Worm (Caenorhabditis elegans) whole organism, L1 larva: Measurements from ENCODE around the gene T16G12.3.
A peak's percentile ranks its signal among the peaks of the same experiment; 100 is the strongest.

Experiments used
- C16A3.4 ChIP-seq: fragments of 150-350 bp; optimal IDR thresholded peaks from 2 replicates; lab custom pipeline; 2014; ENCODE audit warnings: missing biosample characterization, missing genetic modification characterization
- Y116A8C.19 ChIP-seq: sonication (generic microtip); optimal IDR thresholded peaks from 2 replicates; lab custom pipeline; 2016; ENCODE audit warnings: missing compliant biosample characterization, missing genetic modification characterization, borderline replicate concordance
- aly-2 ChIP-seq: fragments of 150-350 bp; optimal IDR thresholded peaks from 2 replicates; lab custom pipeline; 2014; ENCODE audit warnings: missing biosample characterization, missing genetic modification characterization
- ceh-63 ChIP-seq: fragments of 200-800 bp; sonication (Bioruptor generic); optimal IDR thresholded peaks from 2 replicates; lab custom pipeline; 2018; ENCODE audit warnings: mild to moderate bottlenecking, missing genetic modification characterization, missing compliant biosample characterization
- ceh-82 ChIP-seq, 3 experiments: fragments of 150-350 bp in 1 of 3; sonication (generic microtip) in 2 of 3; optimal IDR thresholded peaks; 2 replicates each; lab custom pipeline; 2014 to 2017; ENCODE audit warnings: missing biosample characterization in 3 of 3, missing genetic modification characterization in 3 of 3
- ceh-90 ChIP-seq: sonication (generic microtip); optimal IDR thresholded peaks from 2 replicates; lab custom pipeline; 2016; ENCODE audit warnings: missing genetic modification characterization, missing compliant biosample characterization
- ces-1 ChIP-seq: fragments of 150-350 bp; optimal IDR thresholded peaks from 2 replicates; lab custom pipeline; 2014; ENCODE audit warnings: missing biosample characterization, missing genetic modification reagents, missing genetic modification characterization
- dpl-1 ChIP-seq, 3 experiments: fragments of 150-350 bp in 2 of 3; sonication (generic microtip) in 1 of 3; optimal IDR thresholded peaks; 2 replicates each; lab custom pipeline; 2014 to 2017; ENCODE audit warnings: missing biosample characterization in 3 of 3, missing genetic modification characterization in 3 of 3, missing genetic modification reagents in 3 of 3
- dsc-1 ChIP-seq: sonication (generic microtip); optimal IDR thresholded peaks from 2 replicates; lab custom pipeline; 2016; ENCODE audit warnings: mild to moderate bottlenecking, missing genetic modification characterization, missing compliant biosample characterization
- efl-1 ChIP-seq, 4 experiments: fragments of 150-350 bp; optimal IDR thresholded peaks in 3 of 4; peaks in 1 of 4; 1 replicate in 1 of 4; 2 replicates in 3 of 4; lab custom pipeline; 2014; ENCODE audit warnings: missing biosample characterization in 2 of 4, missing genetic modification characterization in 2 of 4, missing genetic modification reagents in 2 of 4
- elt-2 ChIP-seq: sonication (generic microtip); optimal IDR thresholded peaks from 2 replicates; lab custom pipeline; 2016; ENCODE audit warnings: missing genetic modification characterization, mild to moderate bottlenecking, inconsistent platforms, missing compliant biosample characterization, missing genetic modification reagents
- fkh-4 ChIP-seq: sonication (generic microtip); optimal IDR thresholded peaks from 2 replicates; lab custom pipeline; 2016; ENCODE audit warnings: missing compliant biosample characterization, missing genetic modification characterization, borderline replicate concordance
- fos-1 ChIP-seq: fragments of 150-350 bp; optimal IDR thresholded peaks from 2 replicates; lab custom pipeline; 2014; ENCODE audit warnings: missing biosample characterization, missing genetic modification characterization
- grh-1 ChIP-seq: fragments of 200-800 bp; sonication (Bioruptor generic); IDR thresholded peaks from 2 replicates; pipeline ENCODE4 v1.3.6; 2022; ENCODE audit warnings: missing genetic modification reagents, missing genetic modification characterization, missing compliant biosample characterization
- hlh-17 ChIP-seq: fragments of 200-800 bp; sonication (Bioruptor generic); optimal IDR thresholded peaks from 2 replicates; lab custom pipeline; 2018; ENCODE audit warnings: missing genetic modification characterization, mild to moderate bottlenecking, missing compliant biosample characterization, moderate library complexity, borderline replicate concordance
- lsy-2 ChIP-seq, 2 experiments: fragments of 150-350 bp; optimal IDR thresholded peaks; 2 replicates each; lab custom pipeline; 2014; ENCODE audit warnings: missing biosample characterization in 2 of 2, missing genetic modification characterization in 2 of 2
- mab-9 ChIP-seq: fragments of 200-800 bp; sonication (Bioruptor generic); IDR thresholded peaks from 2 replicates; pipeline ENCODE4 v1.3.6; 2022; ENCODE audit warnings: missing genetic modification reagents, missing genetic modification characterization, missing compliant biosample characterization
- mef-2 ChIP-seq: fragments of 150-350 bp; optimal IDR thresholded peaks from 2 replicates; lab custom pipeline; 2014; ENCODE audit warnings: missing biosample characterization, missing genetic modification characterization
- nhr-19 ChIP-seq: fragments of 200-800 bp; sonication (Bioruptor generic); conservative IDR thresholded peaks from 2 replicates; pipeline ENCODE4 v1.3.6; 2022; ENCODE audit warnings: missing genetic modification characterization, missing compliant biosample characterization
- nhr-20 ChIP-seq: sonication (generic microtip); optimal IDR thresholded peaks from 2 replicates; lab custom pipeline; 2016; ENCODE audit warnings: mild to moderate bottlenecking, missing genetic modification characterization, missing compliant biosample characterization
- nhr-47 ChIP-seq: sonication (generic microtip); optimal IDR thresholded peaks from 2 replicates; lab custom pipeline; 2016; ENCODE audit warnings: mild to moderate bottlenecking, missing genetic modification characterization, moderate library complexity, missing compliant biosample characterization
- nhr-71 ChIP-seq: sonication (generic microtip); optimal IDR thresholded peaks from 2 replicates; lab custom pipeline; 2016; ENCODE audit warnings: mild to moderate bottlenecking, missing genetic modification characterization, moderate library complexity, missing compliant biosample characterization
- nhr-84 ChIP-seq: sonication (generic microtip); optimal IDR thresholded peaks from 2 replicates; lab custom pipeline; 2017; ENCODE audit warnings: missing biosample characterization, missing genetic modification characterization
- pag-3 ChIP-seq: sonication (generic microtip); optimal IDR thresholded peaks from 2 replicates; lab custom pipeline; 2017; ENCODE audit warnings: missing genetic modification characterization, mild to moderate bottlenecking, missing compliant biosample characterization, antibody characterized with exemption, borderline replicate concordance; ENCODE audit not compliant: insufficient read depth
- sup-37 ChIP-seq: fragments of 200-800 bp; sonication (Bioruptor generic); optimal IDR thresholded peaks from 2 replicates; lab custom pipeline; 2018; ENCODE audit warnings: mild to moderate bottlenecking, missing genetic modification characterization, missing compliant biosample characterization
- tlp-1 ChIP-seq: fragments of 150-350 bp; optimal IDR thresholded peaks from 2 replicates; lab custom pipeline; 2014; ENCODE audit warnings: missing biosample characterization, missing genetic modification characterization
- unc-62 ChIP-seq: fragments of 150-350 bp; optimal IDR thresholded peaks from 2 replicates; lab custom pipeline; 2014; ENCODE audit warnings: missing biosample characterization, missing genetic modification reagents, missing genetic modification characterization
- xbp-1 ChIP-seq: sonication (generic microtip); optimal IDR thresholded peaks from 2 replicates; lab custom pipeline; 2016; ENCODE audit warnings: missing genetic modification characterization, missing compliant biosample characterization
- zip-4 ChIP-seq: fragments of 200-800 bp; sonication (Bioruptor generic); optimal IDR thresholded peaks from 2 replicates; lab custom pipeline; 2018; ENCODE audit warnings: mild to moderate bottlenecking, missing genetic modification characterization, moderate library complexity, missing compliant biosample characterization

Gene T16G12.3

ce11 chrIII:10076042-10076441 is 25.6 kb downstream of the T16G12.3 start:
- no peak for TF ChIP-seq lsy-2 (tag; optimal IDR thresholded peaks at IDR 0.05; lab: Kevin White, UChicago)
- no peak for TF ChIP-seq pag-3 (tag; lab: Kevin White, UChicago)
- TF ChIP-seq dpl-1 (GFP tag; optimal IDR thresholded peaks at IDR 0.05; lab: Kevin White, UChicago), result peak in 1 of 3 experiments; percentile 8
- TF ChIP-seq nhr-20 (tag; lab: Kevin White, UChicago), result no peak
- TF ChIP-seq fkh-4, result no peak
- no peak for TF ChIP-seq C16A3.4 (tag; lab: Kevin White, UChicago)
- TF ChIP-seq efl-1 (optimal IDR thresholded peaks at IDR 0.05; lab: Kevin White, UChicago), result no peak
- TF ChIP-seq efl-1 (GFP tag; optimal IDR thresholded peaks at IDR 0.05 in 1 of 2; lab: Kevin White, UChicago), result peak in 1 of 2 experiments; percentile 4

DNA sequence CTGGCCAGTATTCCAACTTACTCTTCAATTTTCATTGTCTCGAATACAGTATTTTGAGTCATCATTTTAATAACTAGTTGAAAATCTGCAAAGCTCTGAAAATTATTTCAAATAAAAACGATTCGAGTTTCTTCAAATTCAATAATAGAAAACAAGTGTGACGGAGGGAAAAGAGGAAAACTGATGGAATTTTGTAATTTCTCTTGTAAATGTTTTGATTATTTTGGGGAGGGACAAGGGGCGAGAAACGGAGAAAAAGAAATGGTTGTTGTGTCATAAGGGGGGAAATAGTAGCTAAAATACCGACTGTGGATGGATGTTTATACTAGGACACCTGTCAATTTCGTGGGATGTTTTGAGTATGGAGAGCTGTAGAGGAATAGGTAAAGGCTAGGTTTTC is 27.7 kb downstream of the T16G12.3 start, which contains the start of gene T16G12.9:
Gene T16G12.9, minus strand, starts transcription at position 101 of the 400 bp plus-strand sequence.
- TF ChIP-seq ces-1 (GFP tag; lab: Kevin White, UChicago), result no peak
- no peak for TF ChIP-seq nhr-19 (GFP tag; lab: Robert Waterston, UW)
- TF ChIP-seq unc-62, result no peak
- no peak for TF ChIP-seq ceh-82 (tag; optimal IDR thresholded peaks at IDR 0.05; lab: Kevin White, UChicago)
- no peak for TF ChIP-seq ceh-63 (GFP tag; lab: Kevin White, UChicago)
- TF ChIP-seq, all 84 proteins: peak for 0

DNA sequence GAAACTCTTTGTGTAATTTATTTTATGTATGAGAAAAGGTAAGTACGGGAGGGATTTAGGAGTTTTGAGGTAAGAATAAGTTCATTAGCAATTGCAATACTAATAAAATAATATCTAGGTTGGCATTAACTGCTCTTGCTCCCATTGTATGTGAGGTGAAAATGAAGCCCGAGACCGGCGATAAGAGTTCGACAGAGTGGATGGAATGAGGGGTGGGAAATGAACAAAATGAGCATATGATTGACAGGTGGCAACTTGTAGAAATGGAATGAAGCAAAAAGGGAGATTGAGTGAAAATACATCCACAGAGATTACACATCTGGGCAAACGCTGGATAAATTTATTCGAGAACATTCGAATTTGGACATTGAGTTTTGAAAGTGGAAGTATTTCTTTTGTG is 28.4 kb downstream of the T16G12.3 start:
- TF ChIP-seq nhr-84 (tag; lab: Kevin White, UChicago), result no peak
- no peak for TF ChIP-seq sup-37 (GFP tag; lab: Kevin White, UChicago)
- TF ChIP-seq grh-1 (GFP tag; lab: Robert Waterston, UW), result no peak
- TF ChIP-seq nhr-47 (tag; lab: Kevin White, UChicago), result no peak
- no peak for TF ChIP-seq nhr-71 (tag; lab: Kevin White, UChicago)
- TF ChIP-seq hlh-17 (GFP tag; lab: Kevin White, UChicago), result no peak
- no peak for TF ChIP-seq mab-9 (GFP tag; lab: Robert Waterston, UW)
- no peak for TF ChIP-seq aly-2 (tag; lab: Kevin White, UChicago)
- no peak for TF ChIP-seq nhr-19 (GFP tag; lab: Robert Waterston, UW)
- TF ChIP-seq tlp-1 (tag; lab: Kevin White, UChicago), result no peak

- TF ChIP-seq Y116A8C.19, result no peak
- TF ChIP-seq mef-2 (tag; lab: Kevin White, UChicago), result no peak
- no peak for TF ChIP-seq xbp-1 (tag; lab: Kevin White, UChicago)
Measured at ce11 chrIII:10083242-10083641, 32.8 kb downstream of the T16G12.3 start, which contains the start of gene T16H12.3. Gene T16H12.3 (minus strand): TSS chrIII:10083292.

- TF ChIP-seq elt-2 (tag; lab: Kevin White, UChicago) (no peak), efl-1 (optimal IDR thresholded peaks at IDR 0.05; lab: Kevin White, UChicago) (no peak), efl-1 (GFP tag; optimal IDR thresholded peaks at IDR 0.05 in 1 of 2; lab: Kevin White, UChicago) (peak in 1 of 2 experiments; percentile 63)
Measured at ce11 chrIII:10085103-10085502, 34.7 kb downstream of the T16G12.3 start, which contains the start of gene T16H12.13. Gene T16H12.13 (plus strand): TSS chrIII:10085403.

DNA sequence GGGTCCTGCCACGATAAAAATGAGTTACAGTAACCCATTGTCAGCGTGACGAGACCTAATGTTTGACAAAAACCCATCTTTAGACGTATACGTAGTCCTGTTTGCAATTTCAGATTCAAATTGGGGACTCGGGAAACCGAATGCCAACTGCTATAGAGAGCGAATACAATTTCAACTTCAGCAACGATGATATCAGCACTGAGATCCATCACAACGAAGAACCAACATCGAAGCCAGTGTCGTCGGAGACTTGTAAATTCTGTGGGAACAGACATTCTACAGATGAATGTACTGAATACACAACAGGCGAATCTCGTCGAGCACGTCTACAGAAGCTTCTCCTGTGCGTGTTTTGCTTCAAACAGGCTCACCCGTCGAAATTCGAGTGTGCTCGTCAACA is 35.2 kb downstream of the T16G12.3 start:
- TF ChIP-seq fos-1 (tag; lab: Kevin White, UChicago), result no peak
- TF ChIP-seq nhr-71 (tag; lab: Kevin White, UChicago), result no peak
- no peak for TF ChIP-seq ceh-90
- TF ChIP-seq zip-4 (GFP tag; lab: Kevin White, UChicago), result no peak
- TF ChIP-seq dsc-1, result no peak
